Worm (Caenorhabditis elegans) whole organism, late embryonic: ENCODE results near the gene C38H2.3.

Experiments used
- C08G9.2 ChIP-seq: sonication (generic microtip); optimal IDR thresholded peaks from 2 replicates; lab custom pipeline; 2016; ENCODE audit warnings: mild to moderate bottlenecking, missing genetic modification characterization, moderate library complexity, missing compliant biosample characterization
- C38D4.7 ChIP-seq: fragments of 200-800 bp; sonication (Bioruptor generic); optimal IDR thresholded peaks from 2 replicates; lab custom pipeline; 2018; ENCODE audit warnings: mild to moderate bottlenecking, missing genetic modification characterization, moderate library complexity, missing compliant biosample characterization
- K02D7.2 ChIP-seq: sonication (generic microtip); optimal IDR thresholded peaks from 2 replicates; lab custom pipeline; 2017; ENCODE audit warnings: mild to moderate bottlenecking, missing genetic modification characterization, missing compliant biosample characterization
- T23F11.4 ChIP-seq: fragments of 200-800 bp; sonication (Bioruptor generic); optimal IDR thresholded peaks from 2 replicates; lab custom pipeline; 2018; ENCODE audit warnings: mild to moderate bottlenecking, missing genetic modification characterization, missing compliant biosample characterization
- Y22D7AL.16 ChIP-seq: sonication (generic microtip); optimal IDR thresholded peaks from 2 replicates; lab custom pipeline; 2016; ENCODE audit warnings: missing genetic modification characterization, missing compliant biosample characterization
- ahr-1 ChIP-seq: sonication (generic microtip); optimal IDR thresholded peaks from 2 replicates; lab custom pipeline; 2016; ENCODE audit warnings: missing genetic modification characterization, missing compliant biosample characterization
- ama-1 ChIP-seq: fragments of 150-350 bp; optimal IDR thresholded peaks from 2 replicates; lab custom pipeline; 2014
- ceh-18 ChIP-seq: sonication (generic microtip); optimal IDR thresholded peaks from 2 replicates; lab custom pipeline; 2016; ENCODE audit warnings: missing genetic modification characterization, missing compliant biosample characterization
- ceh-19 ChIP-seq: fragments of 200-800 bp; sonication (Bioruptor generic); optimal IDR thresholded peaks from 2 replicates; lab custom pipeline; 2018; ENCODE audit warnings: mild to moderate bottlenecking, missing genetic modification characterization, missing compliant biosample characterization
- ceh-2 ChIP-seq: sonication (generic microtip); optimal IDR thresholded peaks from 2 replicates; lab custom pipeline; 2016; ENCODE audit warnings: missing genotype, missing genetic modification characterization, missing compliant biosample characterization
- ceh-22 ChIP-seq: sonication (generic microtip); optimal IDR thresholded peaks from 2 replicates; lab custom pipeline; 2017; ENCODE audit warnings: missing biosample characterization, missing genetic modification characterization
- ceh-24 ChIP-seq: sonication (generic microtip); optimal IDR thresholded peaks from 2 replicates; lab custom pipeline; 2016; ENCODE audit warnings: mild to moderate bottlenecking, missing genetic modification characterization, missing compliant biosample characterization
- ceh-30 ChIP-seq: fragments of 150-350 bp; optimal IDR thresholded peaks from 2 replicates; lab custom pipeline; 2014; ENCODE audit warnings: missing biosample characterization, missing genetic modification characterization
- ceh-31 ChIP-seq: sonication (generic microtip); optimal IDR thresholded peaks from 2 replicates; lab custom pipeline; 2016; ENCODE audit warnings: missing genetic modification characterization, missing compliant biosample characterization
- ceh-34 ChIP-seq: sonication (generic microtip); optimal IDR thresholded peaks from 2 replicates; lab custom pipeline; 2016; ENCODE audit warnings: mild to moderate bottlenecking, missing genetic modification characterization, missing compliant biosample characterization
- ceh-45 ChIP-seq: fragments of 200-800 bp; sonication (Bioruptor generic); IDR thresholded peaks from 2 replicates; pipeline ENCODE4 v1.3.6; 2022; ENCODE audit warnings: missing genetic modification reagents, missing genetic modification characterization, missing compliant biosample characterization
- ceh-48 ChIP-seq: sonication (generic microtip); optimal IDR thresholded peaks from 2 replicates; lab custom pipeline; 2016; ENCODE audit warnings: missing genetic modification characterization, inconsistent platforms, missing compliant biosample characterization
- ceh-6 ChIP-seq: fragments of 200-800 bp; sonication (Bioruptor generic); optimal IDR thresholded peaks from 2 replicates; lab custom pipeline; 2018; ENCODE audit warnings: mild to moderate bottlenecking, missing genetic modification characterization, missing compliant biosample characterization
- ceh-9 ChIP-seq: sonication (generic microtip); optimal IDR thresholded peaks from 2 replicates; lab custom pipeline; 2016; ENCODE audit warnings: mild to moderate bottlenecking, missing genetic modification characterization, inconsistent platforms, missing compliant biosample characterization
- dmd-4 ChIP-seq: sonication (generic microtip); optimal IDR thresholded peaks from 2 replicates; lab custom pipeline; 2016; ENCODE audit warnings: borderline replicate concordance, missing genetic modification characterization, missing compliant biosample characterization
- dve-1 ChIP-seq: sonication (generic microtip); optimal IDR thresholded peaks from 2 replicates; lab custom pipeline; 2017; ENCODE audit warnings: antibody characterized with exemption, mild to moderate bottlenecking, missing genetic modification characterization, missing compliant biosample characterization
- elt-2 ChIP-seq: sonication (generic microtip); optimal IDR thresholded peaks from 2 replicates; lab custom pipeline; 2016; ENCODE audit warnings: missing genetic modification reagents, missing genetic modification characterization, missing compliant biosample characterization
- ets-4 ChIP-seq: sonication (generic microtip); optimal IDR thresholded peaks from 2 replicates; lab custom pipeline; 2016; ENCODE audit warnings: missing genetic modification characterization, missing compliant biosample characterization
- eyg-1 ChIP-seq: sonication (generic microtip); optimal IDR thresholded peaks from 2 replicates; lab custom pipeline; 2016; ENCODE audit warnings: missing genotype, missing genetic modification characterization, missing compliant biosample characterization
- fkh-10 ChIP-seq: fragments of 150-350 bp; optimal IDR thresholded peaks from 2 replicates; lab custom pipeline; 2014; ENCODE audit warnings: missing biosample characterization, missing genetic modification reagents, missing genetic modification characterization
- hlh-13 ChIP-seq: fragments of 200-800 bp; sonication (Bioruptor generic); optimal IDR thresholded peaks from 2 replicates; lab custom pipeline; 2018; ENCODE audit warnings: mild to moderate bottlenecking, missing genetic modification characterization, missing compliant biosample characterization
- hlh-15 ChIP-seq: sonication (generic microtip); optimal IDR thresholded peaks from 2 replicates; lab custom pipeline; 2016; ENCODE audit warnings: missing genetic modification characterization, missing compliant biosample characterization
- hlh-30 ChIP-seq: sonication (generic microtip); optimal IDR thresholded peaks from 2 replicates; lab custom pipeline; 2017; ENCODE audit warnings: antibody characterized with exemption, missing genetic modification characterization, missing compliant biosample characterization; ENCODE audit not compliant: insufficient read depth
- hlh-6 ChIP-seq: sonication (generic microtip); optimal IDR thresholded peaks from 2 replicates; lab custom pipeline; 2016; ENCODE audit warnings: missing genotype, missing genetic modification characterization, missing compliant biosample characterization
- hlh-8 ChIP-seq: sonication (generic microtip); optimal IDR thresholded peaks from 2 replicates; lab custom pipeline; 2016; ENCODE audit warnings: missing genotype, missing genetic modification characterization, missing compliant biosample characterization
- lim-6 ChIP-seq: sonication (generic microtip); optimal IDR thresholded peaks from 2 replicates; lab custom pipeline; 2016; ENCODE audit warnings: missing genetic modification characterization, missing compliant biosample characterization
- lin-11 ChIP-seq: fragments of 200-800 bp; sonication (Bioruptor generic); optimal IDR thresholded peaks from 2 replicates; lab custom pipeline; 2018; ENCODE audit warnings: mild to moderate bottlenecking, missing genetic modification characterization, missing compliant biosample characterization
- madf-2 ChIP-seq: sonication (generic microtip); optimal IDR thresholded peaks from 2 replicates; lab custom pipeline; 2017; ENCODE audit warnings: missing genetic modification characterization, missing compliant biosample characterization
- mec-3 ChIP-seq: sonication (generic microtip); optimal IDR thresholded peaks from 2 replicates; lab custom pipeline; 2016; ENCODE audit warnings: borderline replicate concordance, missing genetic modification characterization, missing compliant biosample characterization
- nfya-1 ChIP-seq: sonication (generic microtip); optimal IDR thresholded peaks from 2 replicates; lab custom pipeline; 2017; ENCODE audit warnings: missing genetic modification characterization, mild to moderate bottlenecking, missing compliant biosample characterization, antibody characterized with exemption, moderate library complexity
- nhr-232 ChIP-seq: sonication (generic microtip); optimal IDR thresholded peaks from 2 replicates; lab custom pipeline; 2016; ENCODE audit warnings: missing genetic modification characterization, missing compliant biosample characterization
- npax-4 ChIP-seq: sonication (generic microtip); optimal IDR thresholded peaks from 2 replicates; lab custom pipeline; 2016; ENCODE audit warnings: missing genetic modification characterization, missing compliant biosample characterization
- pag-3 ChIP-seq: sonication (generic microtip); optimal IDR thresholded peaks from 2 replicates; lab custom pipeline; 2016; ENCODE audit warnings: missing compliant biosample characterization, missing genetic modification characterization, borderline replicate concordance
- pat-9 ChIP-seq: fragments of 200-800 bp; sonication (Bioruptor generic); optimal IDR thresholded peaks from 2 replicates; lab custom pipeline; 2018; ENCODE audit warnings: mild to moderate bottlenecking, missing genetic modification characterization, moderate library complexity, missing compliant biosample characterization
- pax-1 ChIP-seq: fragments of 150-350 bp; optimal IDR thresholded peaks from 2 replicates; lab custom pipeline; 2014; ENCODE audit warnings: missing biosample characterization, missing genetic modification characterization
- pha-2 ChIP-seq: sonication (generic microtip); optimal IDR thresholded peaks from 2 replicates; lab custom pipeline; 2017; ENCODE audit warnings: mild to moderate bottlenecking, missing genetic modification characterization, missing compliant biosample characterization
- pqm-1 ChIP-seq: sonication (generic microtip); optimal IDR thresholded peaks from 2 replicates; lab custom pipeline; 2016; ENCODE audit warnings: missing genetic modification characterization, missing compliant biosample characterization
- pros-1 ChIP-seq: fragments of 150-350 bp; optimal IDR thresholded peaks from 2 replicates; lab custom pipeline; 2014; ENCODE audit warnings: missing biosample characterization, missing genetic modification reagents, missing genetic modification characterization
- rnt-1 ChIP-seq: sonication (generic microtip); optimal IDR thresholded peaks from 2 replicates; lab custom pipeline; 2016; ENCODE audit warnings: missing genetic modification characterization, missing compliant biosample characterization
- sox-2 ChIP-seq: fragments of 200-800 bp; sonication (Bioruptor generic); IDR thresholded peaks from 2 replicates; pipeline ENCODE4 v1.3.6; 2022; ENCODE audit warnings: missing genetic modification reagents, missing genetic modification characterization, missing compliant biosample characterization
- tbx-2 ChIP-seq: sonication (generic microtip); optimal IDR thresholded peaks from 2 replicates; lab custom pipeline; 2016; ENCODE audit warnings: missing genetic modification characterization, missing compliant biosample characterization
- ttx-3 ChIP-seq: sonication (generic microtip); optimal IDR thresholded peaks from 2 replicates; lab custom pipeline; 2016; ENCODE audit warnings: missing genetic modification reagents, missing genetic modification characterization, missing compliant biosample characterization
- unc-3 ChIP-seq, 2 experiments: fragments of 200-800 bp in 1 of 2; sonication (Bioruptor generic) in 1 of 2; sonication (generic microtip) in 1 of 2; conservative IDR thresholded peaks in 1 of 2; optimal IDR thresholded peaks in 1 of 2; 2 replicates each; pipeline versions ENCODE4 v1.3.6 to Lab custom; 2016 to 2022; ENCODE audit warnings: missing compliant biosample characterization in 2 of 2, missing genetic modification characterization in 2 of 2, missing genetic modification reagents in 1 of 2
- unc-42 ChIP-seq: sonication (generic microtip); optimal IDR thresholded peaks from 2 replicates; lab custom pipeline; 2016; ENCODE audit warnings: missing genotype, missing genetic modification characterization, missing compliant biosample characterization
- unc-55 ChIP-seq: sonication (generic microtip); optimal IDR thresholded peaks from 2 replicates; lab custom pipeline; 2017; ENCODE audit warnings: missing biosample characterization, missing genetic modification reagents, missing genetic modification characterization
- unc-86 ChIP-seq: sonication (generic microtip); optimal IDR thresholded peaks from 2 replicates; lab custom pipeline; 2016; ENCODE audit warnings: missing genetic modification characterization, missing compliant biosample characterization
- zip-5 ChIP-seq: sonication (generic microtip); optimal IDR thresholded peaks from 2 replicates; lab custom pipeline; 2016; ENCODE audit warnings: missing genetic modification characterization, missing compliant biosample characterization
- ztf-16 ChIP-seq: sonication (generic microtip); optimal IDR thresholded peaks from 2 replicates; lab custom pipeline; 2017; ENCODE audit warnings: missing genetic modification characterization, missing compliant biosample characterization

The C38H2.3 gene

DNA sequence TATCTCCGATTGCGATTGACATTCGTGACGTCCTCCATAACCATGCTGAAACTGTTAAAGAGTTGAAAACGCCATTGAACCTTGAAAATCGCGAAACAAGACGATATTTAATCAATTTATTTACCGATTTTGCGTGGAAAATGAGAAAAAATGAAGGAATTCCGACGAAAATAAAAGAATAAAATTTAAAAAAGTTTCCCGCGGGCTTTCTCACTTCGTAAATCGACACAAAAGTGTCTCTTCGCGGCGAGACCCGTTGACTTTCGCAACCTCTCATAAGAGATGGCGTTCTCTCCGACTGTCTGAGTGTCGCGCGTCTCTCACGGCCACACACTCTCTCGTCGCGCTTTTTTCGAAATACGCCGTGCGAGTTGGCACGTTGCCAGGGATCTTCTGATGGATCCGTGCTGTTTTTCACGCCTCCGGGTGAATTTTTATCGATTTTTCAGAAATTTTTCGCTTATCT, 20.9 kb upstream of the C38H2.3 start, which contains the start of gene hat-1:
Gene hat-1, minus strand, starts transcription at position 51 of the 466 bp plus-strand sequence.
- no peak for TF ChIP-seq C38D4.7 (GFP tag; lab: Kevin White, UChicago)
- no peak for TF ChIP-seq pat-9 (tag; lab: Kevin White, UChicago)
- TF ChIP-seq ceh-48: no peak
- no peak for TF ChIP-seq ttx-3
- TF ChIP-seq lim-6 (tag; lab: Kevin White, UChicago): no peak
- TF ChIP-seq ceh-30: peak; percentile 17
- no peak for TF ChIP-seq ztf-16 (tag; lab: Kevin White, UChicago)
- no peak for TF ChIP-seq pros-1 (tag; lab: Kevin White, UChicago)
- TF ChIP-seq lin-11 (tag; lab: Kevin White, UChicago): no peak
- TF ChIP-seq ahr-1 (tag; lab: Kevin White, UChicago): no peak
- no peak for TF ChIP-seq fkh-10 (GFP tag; lab: Kevin White, UChicago)
- no peak for TF ChIP-seq ceh-19 (GFP tag; lab: Kevin White, UChicago)
- TF ChIP-seq ceh-45 (GFP tag; lab: Robert Waterston, UW): no peak
- no peak for TF ChIP-seq pag-3
- peak; percentile 75 for TF ChIP-seq pax-1
- no peak for TF ChIP-seq sox-2 (GFP tag; lab: Robert Waterston, UW)
- no peak for TF ChIP-seq madf-2 (tag; lab: Kevin White, UChicago)
- TF ChIP-seq ama-1 (lab: Kevin White, UChicago): no peak
- TF ChIP-seq Y22D7AL.16 (tag; lab: Kevin White, UChicago): peak; percentile 36
- no peak for TF ChIP-seq eyg-1
- peak; percentile 68 for TF ChIP-seq ceh-18 (tag; lab: Kevin White, UChicago)
- TF ChIP-seq unc-86 (tag; lab: Kevin White, UChicago): no peak
- peak; percentile 45 for TF ChIP-seq ceh-34 (tag; lab: Kevin White, UChicago)
- no peak for TF ChIP-seq nhr-232 (tag; lab: Kevin White, UChicago)
- TF ChIP-seq ceh-9 (tag; lab: Kevin White, UChicago): no peak
- TF ChIP-seq mec-3: no peak
- no peak for TF ChIP-seq C08G9.2 (tag; lab: Kevin White, UChicago)
- peak; percentile 80 for TF ChIP-seq nfya-1 (tag; lab: Kevin White, UChicago)
- TF ChIP-seq hlh-30 (tag; lab: Kevin White, UChicago): peak; percentile 4
- no peak for TF ChIP-seq ceh-2
- peak; percentile 66 for TF ChIP-seq dve-1
- TF ChIP-seq ceh-6 (GFP tag; lab: Kevin White, UChicago): no peak
- no peak for TF ChIP-seq T23F11.4
- no peak for TF ChIP-seq dmd-4
- no peak for TF ChIP-seq hlh-6 (tag; lab: Kevin White, UChicago)
- no peak for TF ChIP-seq ceh-22
- no peak for TF ChIP-seq elt-2
- TF ChIP-seq pha-2 (tag; lab: Kevin White, UChicago): no peak
- peak; percentile 8 for TF ChIP-seq ets-4 (tag; lab: Kevin White, UChicago)
- TF ChIP-seq unc-55 (GFP tag; lab: Kevin White, UChicago): peak; percentile 55
- no peak for TF ChIP-seq pqm-1
- TF ChIP-seq unc-3 (GFP tag; conservative IDR thresholded peaks at IDR 0.05; lab: Robert Waterston, UW): no peak
- no peak for TF ChIP-seq unc-3 (tag; optimal IDR thresholded peaks at IDR 0.05; lab: Kevin White, UChicago)
- TF ChIP-seq unc-42 (tag; lab: Kevin White, UChicago): peak; percentile 66
- no peak for TF ChIP-seq hlh-13 (GFP tag; lab: Kevin White, UChicago)
- TF ChIP-seq hlh-8 (tag; lab: Kevin White, UChicago): no peak
- peak; percentile 57 for TF ChIP-seq tbx-2 (tag; lab: Kevin White, UChicago)
- no peak for TF ChIP-seq K02D7.2 (tag; lab: Kevin White, UChicago)
- peak; percentile 66 for TF ChIP-seq ceh-31
- no peak for TF ChIP-seq npax-4
- TF ChIP-seq hlh-15 (tag; lab: Kevin White, UChicago): no peak
- peak; percentile 26 for TF ChIP-seq rnt-1 (tag; lab: Kevin White, UChicago)
- no peak for TF ChIP-seq zip-5 (tag; lab: Kevin White, UChicago)
- no peak for TF ChIP-seq ceh-24 (tag; lab: Kevin White, UChicago)
